Worm (Caenorhabditis elegans) whole organism, mixed stage, embryonic: ENCODE results near the gene ZK418.5.
A peak's percentile ranks its signal among the peaks of the same experiment; 100 is the strongest.

Experiments
- M03D4.4 ChIP-seq: sonication (generic microtip); optimal IDR thresholded peaks from 2 replicates; lab custom pipeline; 2017; ENCODE audit warnings: mild to moderate bottlenecking, missing genetic modification characterization, missing compliant biosample characterization
- bed-3 ChIP-seq: fragments of 200-800 bp; sonication (Bioruptor generic); optimal IDR thresholded peaks from 3 replicates; lab custom pipeline; 2018; ENCODE audit warnings: mild to moderate bottlenecking, missing genetic modification characterization, moderate library complexity, missing compliant biosample characterization
- blmp-1 ChIP-seq: fragments of 150-350 bp; optimal IDR thresholded peaks from 2 replicates; lab custom pipeline; 2014; ENCODE audit warnings: missing biosample characterization, missing genetic modification characterization
- ceh-39 ChIP-seq: fragments of 150-350 bp; optimal IDR thresholded peaks from 2 replicates; lab custom pipeline; 2014; ENCODE audit warnings: missing biosample characterization, missing genetic modification characterization
- ceh-43 ChIP-seq: fragments of 200-800 bp; sonication (Bioruptor generic); optimal IDR thresholded peaks from 2 replicates; lab custom pipeline; 2018; ENCODE audit warnings: mild to moderate bottlenecking, missing genetic modification characterization, moderate library complexity, missing compliant biosample characterization
- ceh-83 ChIP-seq: fragments of 200-800 bp; sonication (Bioruptor generic); optimal IDR thresholded peaks from 2 replicates; lab custom pipeline; 2018; ENCODE audit warnings: mild to moderate bottlenecking, missing genetic modification characterization, missing compliant biosample characterization
- ces-1 ChIP-seq: fragments of 150-350 bp; optimal IDR thresholded peaks from 2 replicates; lab custom pipeline; 2014; ENCODE audit warnings: missing biosample characterization, missing genetic modification reagents, missing genetic modification characterization
- cnd-1 ChIP-seq: fragments of 200-800 bp; sonication (Bioruptor generic); optimal IDR thresholded peaks from 2 replicates; lab custom pipeline; 2018; ENCODE audit warnings: mild to moderate bottlenecking, missing genetic modification characterization, missing compliant biosample characterization
- drap-1 ChIP-seq: fragments of 200-800 bp; sonication (Bioruptor generic); optimal IDR thresholded peaks from 3 replicates; lab custom pipeline; 2018; ENCODE audit warnings: mild to moderate bottlenecking, missing genetic modification characterization, missing compliant biosample characterization
- elt-1 ChIP-seq: sonication (generic microtip); optimal IDR thresholded peaks from 2 replicates; lab custom pipeline; 2017; ENCODE audit warnings: missing genetic modification characterization, mild to moderate bottlenecking, missing compliant biosample characterization, antibody characterized with exemption, moderate library complexity, borderline replicate concordance; ENCODE audit not compliant: insufficient read depth
- elt-3 ChIP-seq: fragments of 150-350 bp; optimal IDR thresholded peaks from 2 replicates; lab custom pipeline; 2014; ENCODE audit warnings: missing biosample characterization, missing genetic modification characterization
- flh-1 ChIP-seq: fragments of 200-800 bp; sonication (Bioruptor generic); optimal IDR thresholded peaks from 2 replicates; lab custom pipeline; 2018; ENCODE audit warnings: mild to moderate bottlenecking, missing genetic modification characterization, moderate library complexity, missing compliant biosample characterization
- ham-2 ChIP-seq: fragments of 200-800 bp; sonication (Bioruptor generic); optimal IDR thresholded peaks from 2 replicates; lab custom pipeline; 2018; ENCODE audit warnings: mild to moderate bottlenecking, missing genetic modification characterization, missing compliant biosample characterization
- hlh-1 ChIP-seq: fragments of 150-350 bp; optimal IDR thresholded peaks from 2 replicates; lab custom pipeline; 2014; ENCODE audit warnings: missing biosample characterization, missing genetic modification reagents, missing genetic modification characterization
- lin-13 ChIP-seq: fragments of 150-350 bp; optimal IDR thresholded peaks from 2 replicates; lab custom pipeline; 2014; ENCODE audit warnings: missing biosample characterization, missing genetic modification characterization
- lin-32 ChIP-seq: fragments of 200-800 bp; sonication (Bioruptor generic); optimal IDR thresholded peaks from 2 replicates; lab custom pipeline; 2018; ENCODE audit warnings: mild to moderate bottlenecking, missing genetic modification characterization, missing compliant biosample characterization
- mab-5 ChIP-seq: fragments of 150-350 bp; optimal IDR thresholded peaks from 2 replicates; lab custom pipeline; 2014; ENCODE audit warnings: missing biosample characterization, missing genetic modification characterization
- mep-1 ChIP-seq: fragments of 150-350 bp; optimal IDR thresholded peaks from 2 replicates; lab custom pipeline; 2017; ENCODE audit warnings: missing biosample characterization, missing genetic modification reagents, missing genetic modification characterization, inconsistent platforms
- mls-2 ChIP-seq: sonication (generic microtip); optimal IDR thresholded peaks from 2 replicates; lab custom pipeline; 2016; ENCODE audit warnings: mild to moderate bottlenecking, missing genetic modification characterization, moderate library complexity, missing compliant biosample characterization
- nhr-12 ChIP-seq: fragments of 150-350 bp; optimal IDR thresholded peaks from 2 replicates; lab custom pipeline; 2014; ENCODE audit warnings: missing biosample characterization, missing genetic modification characterization
- nhr-2 ChIP-seq: fragments of 150-350 bp; optimal IDR thresholded peaks from 2 replicates; lab custom pipeline; 2014; ENCODE audit warnings: missing biosample characterization, missing genetic modification characterization
- nhr-28 ChIP-seq: fragments of 150-350 bp; optimal IDR thresholded peaks from 2 replicates; lab custom pipeline; 2014; ENCODE audit warnings: missing biosample characterization, missing genetic modification characterization
- nhr-76 ChIP-seq: sonication (generic microtip); optimal IDR thresholded peaks from 2 replicates; lab custom pipeline; 2017; ENCODE audit warnings: missing biosample characterization, missing genetic modification characterization
- pha-4 ChIP-seq: fragments of 150-350 bp; optimal IDR thresholded peaks from 2 replicates; lab custom pipeline; 2018; ENCODE audit warnings: missing biosample characterization, missing genetic modification reagents, missing genetic modification characterization
- sem-2 ChIP-seq: fragments of 200-800 bp; sonication (Bioruptor generic); optimal IDR thresholded peaks from 2 replicates; lab custom pipeline; 2018; ENCODE audit warnings: mild to moderate bottlenecking, missing genetic modification characterization, missing compliant biosample characterization
- snpc-4 ChIP-seq: fragments of 150-350 bp; optimal IDR thresholded peaks from 2 replicates; lab custom pipeline; 2014; ENCODE audit warnings: missing biosample characterization, missing genetic modification characterization
- sptf-1 ChIP-seq: sonication (generic microtip); optimal IDR thresholded peaks from 2 replicates; lab custom pipeline; 2017; ENCODE audit warnings: mild to moderate bottlenecking, missing genetic modification characterization, moderate library complexity, missing compliant biosample characterization
- tbx-8 ChIP-seq: fragments of 200-800 bp; sonication (Bioruptor generic); optimal IDR thresholded peaks from 2 replicates; lab custom pipeline; 2018; ENCODE audit warnings: mild to moderate bottlenecking, missing genetic modification characterization, moderate library complexity, missing compliant biosample characterization
- unc-120 ChIP-seq: sonication (generic microtip); optimal IDR thresholded peaks from 2 replicates; lab custom pipeline; 2017; ENCODE audit warnings: missing genetic modification characterization, missing compliant biosample characterization; ENCODE audit not compliant: poor library complexity, severe bottlenecking
- unc-39 ChIP-seq: fragments of 150-350 bp; optimal IDR thresholded peaks from 2 replicates; lab custom pipeline; 2014; ENCODE audit warnings: missing biosample characterization, missing genetic modification characterization
- unc-62 ChIP-seq: fragments of 150-350 bp; optimal IDR thresholded peaks from 2 replicates; lab custom pipeline; 2014; ENCODE audit warnings: missing biosample characterization, missing genetic modification reagents, missing genetic modification characterization
- zip-8 ChIP-seq: fragments of 150-350 bp; optimal IDR thresholded peaks from 2 replicates; lab custom pipeline; 2014; ENCODE audit warnings: missing biosample characterization, missing genetic modification characterization
- ztf-11 ChIP-seq: fragments of 150-350 bp; optimal IDR thresholded peaks from 2 replicates; lab custom pipeline; 2014; ENCODE audit warnings: missing biosample characterization, missing genetic modification characterization

Gene ZK418.5

ce11 chrIII:7087691-7088323 lies 14.2 kb upstream of the ZK418.5 start, which contains the start of gene fubl-2:
Gene fubl-2, minus strand, starts transcription at chrIII:7087741.
- TF ChIP-seq ceh-39 (tag; lab: Kevin White, UChicago) (peak; percentile 80), mep-1 (tag; lab: Kevin White, UChicago) (peak; percentile 27), ztf-11 (tag; lab: Kevin White, UChicago) (no peak), ces-1 (GFP tag; lab: Kevin White, UChicago) (peak; percentile 4)

- no peak for TF ChIP-seq sem-2 (GFP tag; lab: Kevin White, UChicago)
- TF ChIP-seq ceh-83 (GFP tag; lab: Kevin White, UChicago): no peak
- TF ChIP-seq tbx-8 (GFP tag; lab: Kevin White, UChicago): no peak
- TF ChIP-seq ceh-39 (tag; lab: Kevin White, UChicago): no peak
- TF ChIP-seq snpc-4 (tag; lab: Kevin White, UChicago): no peak
- TF ChIP-seq bed-3 (GFP tag; lab: Kevin White, UChicago): no peak
- no peak for TF ChIP-seq sptf-1 (tag; lab: Kevin White, UChicago)
- TF ChIP-seq unc-39 (tag; lab: Kevin White, UChicago): no peak
- no peak for TF ChIP-seq hlh-1 (tag; lab: Kevin White, UChicago)
- no peak for TF ChIP-seq pha-4
- TF ChIP-seq lin-32: no peak
- no peak for TF ChIP-seq blmp-1
- no peak for TF ChIP-seq mab-5 (tag; lab: Kevin White, UChicago)
Observed at ce11 chrIII:7087180-7087579, 13.5 kb upstream of the ZK418.5 start.

DNA sequence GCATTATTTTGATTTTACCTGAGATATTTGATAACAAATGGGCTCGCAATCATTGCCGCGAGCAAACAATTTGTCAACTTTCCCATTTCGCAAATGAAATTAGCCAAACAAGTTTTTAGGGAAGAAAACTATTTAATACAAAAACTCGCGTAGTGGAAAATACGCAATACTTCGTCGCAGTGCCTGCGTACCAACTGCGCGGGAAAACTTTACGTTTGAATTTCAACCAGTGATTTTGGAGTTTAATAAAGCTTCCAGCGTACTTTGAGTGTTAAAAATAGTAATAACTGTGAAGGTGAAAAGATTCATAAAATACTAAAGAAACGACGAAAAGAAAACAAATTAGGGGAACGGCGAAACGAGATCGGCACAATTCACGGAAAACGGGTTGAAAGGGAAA lies 11.3 kb upstream of the ZK418.5 start, which contains the start of gene tofu-7:
Gene tofu-7, minus strand, starts transcription at position 111 of the 400 bp plus-strand sequence.
- no peak for TF ChIP-seq sptf-1 (tag; lab: Kevin White, UChicago)
- TF ChIP-seq M03D4.4: no peak
- no peak for TF ChIP-seq nhr-76 (tag; lab: Kevin White, UChicago)
- no peak for TF ChIP-seq ham-2 (GFP tag; lab: Kevin White, UChicago)
- TF ChIP-seq snpc-4 (tag; lab: Kevin White, UChicago): no peak
- no peak for TF ChIP-seq flh-1
- TF ChIP-seq pha-4: no peak
- no peak for TF ChIP-seq unc-62
- TF ChIP-seq lin-32: no peak
- TF ChIP-seq nhr-28 (tag; lab: Kevin White, UChicago): no peak
- no peak for TF ChIP-seq bed-3 (GFP tag; lab: Kevin White, UChicago)
- no peak for TF ChIP-seq ceh-83 (GFP tag; lab: Kevin White, UChicago)
- TF ChIP-seq unc-120 (tag; lab: Kevin White, UChicago): no peak
- TF ChIP-seq zip-8: no peak
- TF ChIP-seq nhr-2: no peak
- TF ChIP-seq ceh-43: no peak
- TF ChIP-seq drap-1 (GFP tag; lab: Kevin White, UChicago): no peak

- TF ChIP-seq ham-2 (GFP tag; lab: Kevin White, UChicago) (no peak), nhr-12 (tag; lab: Kevin White, UChicago) (no peak), sem-2 (GFP tag; lab: Kevin White, UChicago) (no peak), zip-8 (no peak), ceh-83 (GFP tag; lab: Kevin White, UChicago) (no peak), tbx-8 (GFP tag; lab: Kevin White, UChicago) (no peak), ceh-39 (tag; lab: Kevin White, UChicago) (no peak), drap-1 (GFP tag; lab: Kevin White, UChicago) (no peak), nhr-76 (tag; lab: Kevin White, UChicago) (no peak), mls-2 (no peak), mab-5 (tag; lab: Kevin White, UChicago) (no peak)
Observed at ce11 chrIII:7083106-7083505, 9.5 kb upstream of the ZK418.5 start.

- TF ChIP-seq ztf-11 (tag; lab: Kevin White, UChicago) (no peak), drap-1 (GFP tag; lab: Kevin White, UChicago) (no peak), flh-1 (no peak), bed-3 (GFP tag; lab: Kevin White, UChicago) (no peak), elt-1 (tag; lab: Kevin White, UChicago) (no peak), cnd-1 (tag; lab: Kevin White, UChicago) (no peak), pha-4 (no peak), blmp-1 (no peak), hlh-1 (tag; lab: Kevin White, UChicago) (no peak), lin-13 (tag; lab: Kevin White, UChicago) (no peak), elt-3 (tag; lab: Kevin White, UChicago) (no peak), ham-2 (GFP tag; lab: Kevin White, UChicago) (no peak), sptf-1 (tag; lab: Kevin White, UChicago) (no peak)
Observed at ce11 chrIII:7081488-7081887, 7.8 kb upstream of the ZK418.5 start.
